Worm (Caenorhabditis elegans): ENCODE measurements around the gene Y39G8B.1.

DNA sequence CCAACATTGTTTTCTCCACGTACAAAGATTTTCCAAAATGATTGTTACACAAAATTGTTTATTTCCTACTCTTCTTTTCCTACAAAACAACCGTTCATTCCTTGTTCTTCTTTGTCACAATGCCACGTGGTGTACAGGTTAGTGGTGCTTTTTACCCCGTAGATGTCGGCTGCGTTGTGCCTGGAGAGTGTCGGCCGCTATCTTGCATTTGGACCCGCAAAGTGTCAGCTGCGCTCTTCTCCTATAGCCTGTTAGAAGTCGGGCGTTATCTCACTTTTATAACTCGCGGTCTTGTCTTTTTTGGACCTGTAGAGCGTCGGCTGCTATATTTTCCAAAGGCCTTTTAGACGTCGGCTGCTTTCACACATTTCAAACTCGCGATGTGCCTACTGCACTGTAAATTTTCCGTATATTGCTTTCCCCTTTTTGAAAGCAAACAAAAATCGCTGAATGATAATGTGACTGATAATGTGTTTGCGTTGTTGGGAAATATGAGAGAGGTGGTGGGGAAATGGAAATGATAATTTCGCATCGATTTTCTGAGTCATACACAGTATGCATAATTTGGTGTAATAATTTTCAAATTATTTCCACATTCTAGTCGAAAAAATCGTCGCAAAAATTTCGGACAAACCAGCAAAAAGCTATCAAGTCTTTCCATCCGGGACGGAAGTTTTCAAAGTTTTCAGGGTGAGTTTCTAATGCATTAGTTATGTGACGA lies 37.2 kb upstream of the Y39G8B.1 start, which contains the start of gene F01D5.8:
- TF ChIP-seq lag-1 (GFP tag; IDR thresholded peaks at IDR 0.05) (no peak), ccch-3 (GFP tag; optimal IDR thresholded peaks at IDR 0.05) (no peak)
